Worm (Caenorhabditis elegans) whole organism, young adult: Measurements from ENCODE around the gene mig-13.

Source experiments
- F33H1.4 ChIP-seq: fragments of 200-800 bp; sonication (Bioruptor generic); IDR thresholded peaks from 2 replicates; pipeline ENCODE4 v1.3.6; 2022; ENCODE audit warnings: missing genetic modification reagents, missing genetic modification characterization, missing compliant biosample characterization
- T07F8.4 ChIP-seq: sonication (generic microtip); optimal IDR thresholded peaks from 2 replicates; lab custom pipeline; 2016; ENCODE audit warnings: mild to moderate bottlenecking, missing genetic modification characterization, moderate library complexity, missing compliant biosample characterization
- athp-1 ChIP-seq: sonication (generic microtip); optimal IDR thresholded peaks from 2 replicates; lab custom pipeline; 2017; ENCODE audit warnings: mild to moderate bottlenecking, missing genetic modification characterization, missing compliant biosample characterization
- bed-2 ChIP-seq: fragments of 200-800 bp; sonication (Bioruptor generic); IDR thresholded peaks from 2 replicates; pipeline ENCODE4 v1.3.6; 2022; ENCODE audit warnings: missing genetic modification reagents, missing genetic modification characterization, missing compliant biosample characterization
- ceh-100 ChIP-seq: fragments of 200-800 bp; sonication (Bioruptor generic); IDR thresholded peaks from 2 replicates; pipeline ENCODE4 v1.3.6; 2022; ENCODE audit warnings: missing genetic modification reagents, missing genetic modification characterization, missing compliant biosample characterization
- dpl-1 ChIP-seq: fragments of 150-350 bp; optimal IDR thresholded peaks from 2 replicates; lab custom pipeline; 2014; ENCODE audit warnings: missing biosample characterization, missing genetic modification reagents, missing genetic modification characterization
- hmg-1.2 ChIP-seq: fragments of 200-800 bp; sonication (Bioruptor generic); IDR thresholded peaks from 2 replicates; pipeline ENCODE4 v1.3.6; 2022; ENCODE audit warnings: missing genetic modification reagents, missing genetic modification characterization, missing compliant biosample characterization
- mes-4 ChIP-seq: sonication (generic microtip); optimal IDR thresholded peaks from 2 replicates; lab custom pipeline; 2016; ENCODE audit warnings: missing genotype, missing genetic modification characterization, missing compliant biosample characterization
- nfya-2 ChIP-seq: fragments of 200-800 bp; sonication (Bioruptor generic); IDR thresholded peaks from 2 replicates; pipeline ENCODE4 v1.3.6; 2022; ENCODE audit warnings: missing genetic modification reagents, missing genetic modification characterization, missing compliant biosample characterization
- unc-62 ChIP-seq: fragments of 150-350 bp; optimal IDR thresholded peaks from 2 replicates; lab custom pipeline; 2014; ENCODE audit warnings: missing biosample characterization, missing genetic modification reagents, missing genetic modification characterization

DNA sequence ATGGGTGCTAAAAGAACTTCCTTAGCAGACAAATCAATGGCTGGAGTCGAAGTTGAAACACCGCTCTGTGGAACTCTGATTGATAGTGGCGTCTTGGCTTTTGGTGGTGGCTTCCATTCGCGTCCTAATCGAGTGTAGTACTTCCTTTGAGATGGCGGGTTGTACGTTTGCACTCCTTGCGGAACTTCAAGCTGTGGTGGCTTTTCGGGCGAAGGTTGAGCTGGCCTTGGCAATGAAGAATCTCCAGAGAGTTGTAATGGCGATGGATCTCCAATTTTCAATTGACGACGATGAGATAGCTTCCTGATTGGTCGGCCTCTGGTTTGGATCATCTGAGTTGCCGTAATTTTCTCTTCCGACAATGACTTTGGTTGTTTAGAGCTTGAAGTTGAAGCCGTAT is 40.7 kb upstream of the mig-13 start:
- no peak for TF ChIP-seq unc-62 (GFP tag; lab: Kevin White, UChicago)
- TF ChIP-seq mes-4 = no peak
- TF ChIP-seq T07F8.4 (tag; lab: Kevin White, UChicago) = no peak
- no peak for TF ChIP-seq dpl-1 (GFP tag; lab: Kevin White, UChicago)
- no peak for TF ChIP-seq bed-2 (GFP tag; lab: Robert Waterston, UW)
- TF ChIP-seq athp-1 = no peak
- TF ChIP-seq hmg-1.2 (GFP tag; lab: Robert Waterston, UW) = no peak
- no peak for TF ChIP-seq ceh-100 (GFP tag; lab: Robert Waterston, UW)
- TF ChIP-seq nfya-2 = no peak
- TF ChIP-seq F33H1.4 (GFP tag; lab: Robert Waterston, UW) = no peak
